Worm (Caenorhabditis elegans) whole organism, L4 larva: ENCODE data around the gene dmsr-11.
A peak's percentile ranks its signal among the peaks of the same experiment; 100 is the strongest.

Experiments used
- D1046.2 ChIP-seq: fragments of 200-800 bp; sonication (Bioruptor generic); IDR thresholded peaks from 2 replicates; pipeline ENCODE4 v1.3.6; 2022; ENCODE audit warnings: missing genetic modification characterization, missing compliant biosample characterization
- F10B5.3 ChIP-seq: sonication (generic microtip); optimal IDR thresholded peaks from 2 replicates; lab custom pipeline; 2016; ENCODE audit warnings: mild to moderate bottlenecking, missing genetic modification characterization, missing compliant biosample characterization
- F49E8.2 ChIP-seq: sonication (generic microtip); optimal IDR thresholded peaks from 2 replicates; lab custom pipeline; 2016; ENCODE audit warnings: missing compliant biosample characterization, mild to moderate bottlenecking, missing genetic modification characterization, borderline replicate concordance
- aha-1 ChIP-seq: fragments of 150-350 bp; peaks from one replicate; lab custom pipeline; 2014; ENCODE audit warnings: missing biosample characterization, missing genetic modification characterization
- ceh-62 ChIP-seq: sonication (generic microtip); optimal IDR thresholded peaks from 2 replicates; lab custom pipeline; 2017; ENCODE audit warnings: missing biosample characterization, missing genetic modification characterization
- ces-1 ChIP-seq: fragments of 150-350 bp; sonication (generic microtip); optimal IDR thresholded peaks from 4 replicates; lab custom pipeline; 2014; ENCODE audit warnings: missing biosample characterization, missing genetic modification reagents, missing genetic modification characterization
- daf-19 ChIP-seq: fragments of 200-800 bp; sonication (Bioruptor generic); conservative IDR thresholded peaks from 2 replicates; pipeline ENCODE4 v1.3.6; 2022; ENCODE audit warnings: missing genetic modification characterization, missing compliant biosample characterization
- daf-8 ChIP-seq: fragments of 200-800 bp; sonication (Bioruptor generic); IDR thresholded peaks from 2 replicates; pipeline ENCODE4 v1.3.6; 2022; ENCODE audit warnings: missing genetic modification characterization, missing compliant biosample characterization
- dmd-6 ChIP-seq: fragments of 200-800 bp; sonication (Bioruptor generic); IDR thresholded peaks from 2 replicates; pipeline ENCODE4 v1.3.6; 2022; ENCODE audit warnings: missing genetic modification reagents, missing genetic modification characterization, missing compliant biosample characterization
- hif-1 ChIP-seq, 2 experiments: sonication (generic microtip); optimal IDR thresholded peaks; 2 replicates each; lab custom pipeline; 2016 to 2017; ENCODE audit warnings: missing compliant biosample characterization in 2 of 2, missing genetic modification characterization in 2 of 2, missing genetic modification reagents in 2 of 2, missing genotype in 2 of 2, mild to moderate bottlenecking in 1 of 2
- hlh-11 ChIP-seq: fragments of 200-800 bp; sonication (Bioruptor generic); optimal IDR thresholded peaks from 2 replicates; lab custom pipeline; 2018; ENCODE audit warnings: mild to moderate bottlenecking, missing genetic modification characterization, missing compliant biosample characterization
- jun-1 ChIP-seq: fragments of 150-350 bp; optimal IDR thresholded peaks from 2 replicates; lab custom pipeline; 2014; ENCODE audit warnings: missing biosample characterization, missing genetic modification reagents, missing genetic modification characterization
- lin-29 ChIP-seq: fragments of 200-800 bp; sonication (Bioruptor generic); IDR thresholded peaks from 2 replicates; pipeline ENCODE4 v1.3.6; 2022; ENCODE audit warnings: missing genetic modification reagents, missing genetic modification characterization, missing compliant biosample characterization
- mes-2 ChIP-seq: sonication (generic microtip); optimal IDR thresholded peaks from 2 replicates; lab custom pipeline; 2016; ENCODE audit warnings: missing genotype, mild to moderate bottlenecking, missing genetic modification characterization, missing compliant biosample characterization; ENCODE audit not compliant: poor library complexity, severe bottlenecking
- mxl-2 ChIP-seq: fragments of 200-800 bp; sonication (Bioruptor generic); conservative IDR thresholded peaks from 2 replicates; pipeline ENCODE4 v1.3.6; 2022; ENCODE audit warnings: missing genetic modification reagents, missing genetic modification characterization, missing compliant biosample characterization
- mxl-3 ChIP-seq: fragments of 200-800 bp; sonication (Bioruptor generic); optimal IDR thresholded peaks from 2 replicates; lab custom pipeline; 2018; ENCODE audit warnings: mild to moderate bottlenecking, missing genetic modification characterization, missing compliant biosample characterization
- nhr-10 ChIP-seq: fragments of 150-350 bp; optimal IDR thresholded peaks from 2 replicates; lab custom pipeline; 2014; ENCODE audit warnings: missing biosample characterization, missing genetic modification characterization
- nhr-102 ChIP-seq: sonication (generic microtip); optimal IDR thresholded peaks from 2 replicates; lab custom pipeline; 2016; ENCODE audit warnings: mild to moderate bottlenecking, missing genetic modification characterization, moderate library complexity, missing compliant biosample characterization
- nhr-11 ChIP-seq: fragments of 150-350 bp; optimal IDR thresholded peaks from 2 replicates; lab custom pipeline; 2014; ENCODE audit warnings: missing biosample characterization, missing genetic modification characterization
- nhr-111 ChIP-seq: fragments of 200-800 bp; sonication (Bioruptor generic); optimal IDR thresholded peaks from 2 replicates; lab custom pipeline; 2018; ENCODE audit warnings: mild to moderate bottlenecking, missing genetic modification characterization, missing compliant biosample characterization
- nhr-28 ChIP-seq: fragments of 150-350 bp; optimal IDR thresholded peaks from 2 replicates; lab custom pipeline; 2014; ENCODE audit warnings: missing biosample characterization, missing genetic modification characterization
- nhr-42 ChIP-seq: fragments of 200-800 bp; sonication (Bioruptor generic); IDR thresholded peaks from 2 replicates; pipeline ENCODE4 v1.3.6; 2022; ENCODE audit warnings: missing genetic modification characterization, missing compliant biosample characterization
- saeg-2 ChIP-seq: fragments of 200-800 bp; sonication (Bioruptor generic); IDR thresholded peaks from 2 replicates; pipeline ENCODE4 v1.3.6; 2022; ENCODE audit warnings: missing genetic modification reagents, missing genetic modification characterization, missing compliant biosample characterization
- set-16 ChIP-seq: fragments of 200-800 bp; sonication (Bioruptor generic); IDR thresholded peaks from 2 replicates; pipeline ENCODE4 v1.3.6; 2022; ENCODE audit warnings: missing genetic modification reagents, missing genetic modification characterization, missing compliant biosample characterization
- spr-3 ChIP-seq: fragments of 200-800 bp; sonication (Bioruptor generic); optimal IDR thresholded peaks from 2 replicates; lab custom pipeline; 2018; ENCODE audit warnings: mild to moderate bottlenecking, missing genetic modification characterization, missing compliant biosample characterization
- tag-97 ChIP-seq: fragments of 200-800 bp; sonication (Bioruptor generic); IDR thresholded peaks from 2 replicates; pipeline ENCODE4 v1.3.6; 2022; ENCODE audit warnings: missing genetic modification characterization, missing compliant biosample characterization
- vab-7 ChIP-seq: fragments of 200-800 bp; sonication (Bioruptor generic); IDR thresholded peaks from 2 replicates; pipeline ENCODE4 v1.3.6; 2022; ENCODE audit warnings: missing genetic modification reagents, missing genetic modification characterization, missing compliant biosample characterization
- zip-2 ChIP-seq: fragments of 150-350 bp; optimal IDR thresholded peaks from 2 replicates; lab custom pipeline; 2014; ENCODE audit warnings: missing biosample characterization, missing genetic modification characterization

dmsr-11 gene

ce11 chrV:6836036-6836435 lies 32.1 kb upstream of the dmsr-11 start:
- TF ChIP-seq dmd-6 (GFP tag; lab: Robert Waterston, UW), result no peak
- TF ChIP-seq set-16 (GFP tag; lab: Robert Waterston, UW), result peak; percentile 95

ce11 chrV:6835242-6835641 lies 31.4 kb upstream of the dmsr-11 start, which contains the start of the genes T15B7.14 and col-143:
T15B7.14 (minus strand) TSS chrV:6835342.
col-143 (plus strand) TSS chrV:6835635.
- TF ChIP-seq jun-1, result no peak
- no peak for TF ChIP-seq ceh-62 (tag; lab: Kevin White, UChicago)
- no peak for TF ChIP-seq nhr-28 (tag; lab: Kevin White, UChicago)
- no peak for TF ChIP-seq spr-3 (GFP tag; lab: Kevin White, UChicago)
- no peak for TF ChIP-seq tag-97
- no peak for TF ChIP-seq aha-1 (tag; lab: Kevin White, UChicago)
- no peak for TF ChIP-seq nhr-11 (tag; lab: Kevin White, UChicago)
- no peak for TF ChIP-seq ces-1
- no peak for TF ChIP-seq hif-1 (tag; optimal IDR thresholded peaks at IDR 0.05; lab: Kevin White, UChicago)
- no peak for TF ChIP-seq daf-19 (GFP tag; lab: Robert Waterston, UW)
- TF ChIP-seq, all 104 proteins: peak for 0

- 0 out of 2 replicates have a peak, but pooled peaks have one; percentile 27 for TF ChIP-seq D1046.2 (GFP tag; lab: Robert Waterston, UW)
- TF ChIP-seq set-16 (GFP tag; lab: Robert Waterston, UW), result peak; percentile 97
- 0 out of 2 replicates have a peak, but pooled peaks have one; percentile 5 for TF ChIP-seq vab-7 (GFP tag; lab: Robert Waterston, UW)
- no peak for TF ChIP-seq daf-19 (GFP tag; lab: Robert Waterston, UW)
Observed at ce11 chrV:6831539-6831938, 27.6 kb upstream of the dmsr-11 start.

DNA sequence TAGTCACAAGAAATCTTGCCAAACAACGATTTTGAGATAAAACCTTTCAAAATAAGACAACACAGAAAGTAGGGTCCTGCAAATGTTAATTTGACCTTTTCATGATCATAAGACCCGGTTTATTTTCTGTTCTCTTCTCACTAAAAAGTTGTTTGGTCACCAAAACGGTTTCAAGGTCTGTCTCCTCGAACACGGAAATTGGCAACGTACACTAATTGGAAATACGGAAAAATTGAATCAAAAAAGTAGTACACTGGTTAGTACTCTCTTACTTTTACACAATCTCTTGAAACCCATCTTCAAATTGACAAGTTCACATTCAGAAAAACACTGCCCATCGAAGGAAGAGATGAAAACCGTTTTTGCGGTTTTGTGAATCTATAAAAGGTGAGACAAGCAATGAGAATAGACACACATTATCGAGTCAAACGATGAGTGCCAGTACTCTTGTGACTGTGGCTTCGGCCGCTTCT lies 26.9 kb upstream of the dmsr-11 start, which contains the start of gene col-142:
TSS of gene col-142 (plus strand) at position 423 of the 473 bp plus-strand sequence.
- TF ChIP-seq nhr-28 (tag; lab: Kevin White, UChicago), result peak; percentile 9
- TF ChIP-seq nhr-10, result no peak

DNA sequence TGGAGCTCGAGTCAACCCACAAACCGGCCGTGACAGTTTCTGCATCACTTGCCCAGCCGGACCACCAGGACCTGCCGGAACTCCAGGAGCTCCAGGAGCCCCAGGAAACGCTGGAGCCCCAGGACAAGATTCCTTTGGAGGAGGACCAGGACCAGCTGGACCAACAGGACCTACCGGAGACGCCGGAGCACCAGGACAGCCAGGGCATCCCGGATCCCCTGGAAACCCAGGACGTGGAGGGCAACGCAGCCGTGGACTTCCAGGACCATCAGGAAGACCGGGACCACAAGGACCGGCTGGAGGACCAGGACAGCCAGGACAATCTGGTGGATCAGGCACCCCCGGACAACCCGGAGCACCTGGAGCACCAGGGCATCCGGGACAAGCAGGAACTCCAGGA lies 26.2 kb upstream of the dmsr-11 start:
- TF ChIP-seq mes-2 (tag; lab: Kevin White, UChicago) (no peak), zip-2 (no peak), aha-1 (tag; lab: Kevin White, UChicago) (peak; percentile 36), F49E8.2 (tag; lab: Kevin White, UChicago) (no peak), daf-8 (GFP tag; lab: Robert Waterston, UW) (no peak), hlh-11 (no peak), F10B5.3 (no peak), D1046.2 (GFP tag; lab: Robert Waterston, UW) (no peak), set-16 (GFP tag; lab: Robert Waterston, UW) (peak; percentile 97)

DNA sequence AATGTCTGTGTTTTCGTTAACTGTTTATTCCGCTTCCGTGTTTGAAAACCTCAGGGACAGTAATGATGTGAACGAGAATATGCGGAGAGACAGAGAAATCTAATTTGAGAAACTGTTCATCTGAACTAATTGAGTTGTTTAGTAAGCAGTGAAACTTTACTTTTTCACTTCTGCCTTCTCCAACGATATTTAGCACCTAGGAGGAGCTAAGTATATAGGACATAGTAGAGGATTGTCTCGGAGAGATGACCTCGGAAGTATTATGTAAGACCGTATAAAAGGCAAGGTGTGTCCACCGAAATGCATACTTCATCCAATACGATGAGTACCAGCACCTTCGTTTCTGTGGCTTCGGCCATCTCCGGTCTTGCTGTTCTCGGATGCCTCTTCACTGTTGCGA lies 25.5 kb upstream of the dmsr-11 start, which contains the start of gene col-141:
TSS of gene col-141 (plus strand) at position 301 of the 400 bp plus-strand sequence.
- TF ChIP-seq mxl-2, result no peak
- no peak for TF ChIP-seq lin-29 (GFP tag; lab: Robert Waterston, UW)
- no peak for TF ChIP-seq mxl-3 (GFP tag; lab: Kevin White, UChicago)
- TF ChIP-seq nhr-111 (GFP tag; lab: Kevin White, UChicago), result no peak

DNA sequence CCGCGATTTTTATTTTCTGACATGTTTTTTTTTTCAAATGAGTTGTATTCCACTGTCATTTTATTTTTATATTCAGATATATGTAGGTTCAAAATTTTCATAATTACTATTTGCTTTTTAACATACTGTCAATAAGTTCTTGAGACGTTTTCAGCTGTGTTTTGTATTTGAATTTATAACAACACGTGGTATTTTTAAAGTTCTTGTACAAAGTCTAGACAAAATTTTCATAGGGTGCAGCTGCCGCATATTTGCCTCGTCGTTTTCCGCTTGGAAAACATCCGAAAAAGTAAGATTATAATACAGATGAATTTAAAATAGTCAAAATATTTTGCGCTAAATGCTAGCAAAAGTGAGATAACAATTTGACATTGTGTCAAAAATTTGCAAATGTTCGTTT lies 24.9 kb upstream of the dmsr-11 start, which contains the start of gene dmsr-15:
TSS of gene dmsr-15 (minus strand) at position 101 of the 400 bp plus-strand sequence.
- TF ChIP-seq nhr-102 (tag; lab: Kevin White, UChicago) (no peak), nhr-42 (GFP tag; lab: Robert Waterston, UW) (no peak), nhr-28 (tag; lab: Kevin White, UChicago) (no peak), F10B5.3 (no peak), saeg-2 (GFP tag; lab: Robert Waterston, UW) (no peak)
